Worm (Caenorhabditis elegans) whole organism, young adult: ENCODE measurements around the gene otpl-1.

Experiments used
- B0035.1 ChIP-seq: sonication (generic microtip); optimal IDR thresholded peaks from 2 replicates; lab custom pipeline; 2016; ENCODE audit warnings: missing genetic modification characterization, mild to moderate bottlenecking, missing compliant biosample characterization, missing genotype, missing genetic modification reagents
- B0336.3 ChIP-seq: fragments of 200-800 bp; sonication (Bioruptor generic); IDR thresholded peaks from 2 replicates; pipeline ENCODE4 v1.3.6; 2022; ENCODE audit warnings: missing genetic modification characterization, missing compliant biosample characterization
- F23B12.7 ChIP-seq: sonication (generic microtip); optimal IDR thresholded peaks from 2 replicates; lab custom pipeline; 2017; ENCODE audit warnings: missing genetic modification characterization, mild to moderate bottlenecking, missing compliant biosample characterization, antibody characterized with exemption, moderate library complexity; ENCODE audit not compliant: insufficient read depth
- F49E8.2 ChIP-seq: sonication (generic microtip); optimal IDR thresholded peaks from 3 replicates; lab custom pipeline; 2017; ENCODE audit warnings: missing genetic modification characterization, mild to moderate bottlenecking, missing compliant biosample characterization, antibody characterized with exemption, moderate library complexity; ENCODE audit not compliant: insufficient read depth
- F52B5.7 ChIP-seq: sonication (generic microtip); optimal IDR thresholded peaks from 2 replicates; lab custom pipeline; 2016; ENCODE audit warnings: mild to moderate bottlenecking, missing genetic modification characterization, missing compliant biosample characterization
- F57A8.1 ChIP-seq: fragments of 200-800 bp; sonication (Bioruptor generic); optimal IDR thresholded peaks from 2 replicates; lab custom pipeline; 2018; ENCODE audit warnings: mild to moderate bottlenecking, missing genetic modification characterization, moderate library complexity, missing compliant biosample characterization
- K11D2.4 ChIP-seq: fragments of 200-800 bp; sonication (Bioruptor generic); IDR thresholded peaks from 2 replicates; pipeline ENCODE4 v1.3.6; 2022; ENCODE audit warnings: missing genetic modification reagents, missing genetic modification characterization, missing compliant biosample characterization
- K12H6.12 ChIP-seq: fragments of 200-800 bp; sonication (Bioruptor generic); optimal IDR thresholded peaks from 2 replicates; lab custom pipeline; 2018; ENCODE audit warnings: mild to moderate bottlenecking, missing genetic modification characterization, missing compliant biosample characterization
- T07F8.4 ChIP-seq: sonication (generic microtip); optimal IDR thresholded peaks from 2 replicates; lab custom pipeline; 2016; ENCODE audit warnings: mild to moderate bottlenecking, missing genetic modification characterization, moderate library complexity, missing compliant biosample characterization
- Y95B8A.8 ChIP-seq: fragments of 200-800 bp; sonication (Bioruptor generic); IDR thresholded peaks from 2 replicates; pipeline ENCODE4 v1.3.6; 2022; ENCODE audit warnings: missing genetic modification reagents, missing genetic modification characterization, missing compliant biosample characterization
- ZK185.1 ChIP-seq: sonication (generic microtip); optimal IDR thresholded peaks from 2 replicates; lab custom pipeline; 2016; ENCODE audit warnings: mild to moderate bottlenecking, missing genetic modification characterization, missing compliant biosample characterization; ENCODE audit not compliant: poor library complexity, severe bottlenecking
- aptf-3 ChIP-seq: fragments of 200-800 bp; sonication (Bioruptor generic); IDR thresholded peaks from 2 replicates; pipeline ENCODE4 v1.3.6; 2022; ENCODE audit warnings: missing genetic modification characterization, missing compliant biosample characterization
- atf-7 ChIP-seq: sonication (generic microtip); optimal IDR thresholded peaks from 2 replicates; lab custom pipeline; 2017; ENCODE audit warnings: mild to moderate bottlenecking, missing genetic modification characterization, missing compliant biosample characterization
- attf-5 ChIP-seq: fragments of 200-800 bp; sonication (Bioruptor generic); optimal IDR thresholded peaks from 2 replicates; lab custom pipeline; 2018; ENCODE audit warnings: mild to moderate bottlenecking, missing genetic modification characterization, missing compliant biosample characterization
- bed-2 ChIP-seq: fragments of 200-800 bp; sonication (Bioruptor generic); IDR thresholded peaks from 2 replicates; pipeline ENCODE4 v1.3.6; 2022; ENCODE audit warnings: missing genetic modification reagents, missing genetic modification characterization, missing compliant biosample characterization
- ccch-3 ChIP-seq: fragments of 200-800 bp; sonication (Bioruptor generic); optimal IDR thresholded peaks from 2 replicates; lab custom pipeline; 2018; ENCODE audit warnings: mild to moderate bottlenecking, missing genetic modification characterization, missing compliant biosample characterization
- ceh-100 ChIP-seq: fragments of 200-800 bp; sonication (Bioruptor generic); IDR thresholded peaks from 2 replicates; pipeline ENCODE4 v1.3.6; 2022; ENCODE audit warnings: missing genetic modification reagents, missing genetic modification characterization, missing compliant biosample characterization
- die-1 ChIP-seq: sonication (generic microtip); optimal IDR thresholded peaks from 2 replicates; lab custom pipeline; 2016; ENCODE audit warnings: missing genotype, mild to moderate bottlenecking, missing genetic modification characterization, missing compliant biosample characterization
- dox-1 ChIP-seq: fragments of 200-800 bp; sonication (Bioruptor generic); IDR thresholded peaks from 2 replicates; pipeline ENCODE4 v1.3.6; 2022; ENCODE audit warnings: missing genetic modification reagents, missing genetic modification characterization, missing compliant biosample characterization
- egl-18 ChIP-seq: fragments of 200-800 bp; sonication (Bioruptor generic); IDR thresholded peaks from 2 replicates; pipeline ENCODE4 v1.3.6; 2022; ENCODE audit warnings: missing genetic modification reagents, missing genetic modification characterization, missing compliant biosample characterization
- egl-44 ChIP-seq: fragments of 200-800 bp; sonication (Bioruptor generic); IDR thresholded peaks from 2 replicates; pipeline ENCODE4 v1.3.6; 2022; ENCODE audit warnings: missing genetic modification reagents, missing genetic modification characterization, missing compliant biosample characterization
- egrh-3 ChIP-seq: fragments of 200-800 bp; sonication (Bioruptor generic); IDR thresholded peaks from 2 replicates; pipeline ENCODE4 v1.3.6; 2022; ENCODE audit warnings: missing genetic modification reagents, missing genetic modification characterization, missing compliant biosample characterization
- ekl-4 ChIP-seq: fragments of 200-800 bp; sonication (Bioruptor generic); IDR thresholded peaks from 2 replicates; pipeline ENCODE4 v1.3.6; 2022; ENCODE audit warnings: missing genetic modification reagents, missing genetic modification characterization, missing compliant biosample characterization
- gei-17 ChIP-seq: fragments of 200-800 bp; sonication (Bioruptor generic); optimal IDR thresholded peaks from 2 replicates; lab custom pipeline; 2018; ENCODE audit warnings: mild to moderate bottlenecking, missing genetic modification characterization, missing compliant biosample characterization
- hmg-1.2 ChIP-seq: fragments of 200-800 bp; sonication (Bioruptor generic); IDR thresholded peaks from 2 replicates; pipeline ENCODE4 v1.3.6; 2022; ENCODE audit warnings: missing genetic modification reagents, missing genetic modification characterization, missing compliant biosample characterization
- hrde-1 ChIP-seq: sonication (generic microtip); optimal IDR thresholded peaks from 2 replicates; lab custom pipeline; 2016; ENCODE audit warnings: missing genetic modification characterization, mild to moderate bottlenecking, missing compliant biosample characterization, moderate library complexity, missing genotype, missing genetic modification reagents, borderline replicate concordance
- hsf-1 ChIP-seq: fragments of 200-800 bp; sonication (Bioruptor generic); IDR thresholded peaks from 2 replicates; pipeline ENCODE4 v1.3.6; 2022; ENCODE audit warnings: missing genetic modification reagents, missing genetic modification characterization, missing compliant biosample characterization
- let-526 ChIP-seq: fragments of 200-800 bp; sonication (Bioruptor generic); IDR thresholded peaks from 2 replicates; pipeline ENCODE4 v1.3.6; 2022; ENCODE audit warnings: missing genetic modification reagents, missing genetic modification characterization, missing compliant biosample characterization
- let-607 ChIP-seq, 2 experiments: fragments of 200-800 bp in 1 of 2; sonication (Bioruptor generic) in 1 of 2; sonication (generic microtip) in 1 of 2; optimal IDR thresholded peaks; 2 replicates each; lab custom pipeline; 2016 to 2018; ENCODE audit warnings: mild to moderate bottlenecking in 2 of 2, missing compliant biosample characterization in 2 of 2, missing genetic modification characterization in 2 of 2, moderate library complexity in 2 of 2, missing genotype in 1 of 2
- lin-40 ChIP-seq: sonication (generic microtip); optimal IDR thresholded peaks from 2 replicates; lab custom pipeline; 2016; ENCODE audit warnings: missing genetic modification characterization, mild to moderate bottlenecking, missing compliant biosample characterization, missing genotype, missing genetic modification reagents
- lin-54 ChIP-seq: fragments of 200-800 bp; sonication (Bioruptor generic); optimal IDR thresholded peaks from 2 replicates; lab custom pipeline; 2018; ENCODE audit warnings: mild to moderate bottlenecking, missing genetic modification characterization, missing compliant biosample characterization
- lir-1 ChIP-seq: fragments of 200-800 bp; sonication (Bioruptor generic); conservative IDR thresholded peaks from 2 replicates; pipeline ENCODE4 v1.3.6; 2022; ENCODE audit warnings: missing genetic modification reagents, missing genetic modification characterization, missing compliant biosample characterization
- lsl-1 ChIP-seq: fragments of 200-800 bp; sonication (Bioruptor generic); optimal IDR thresholded peaks from 2 replicates; lab custom pipeline; 2018; ENCODE audit warnings: mild to moderate bottlenecking, missing genetic modification characterization, moderate library complexity, missing compliant biosample characterization
- madf-8 ChIP-seq: fragments of 200-800 bp; sonication (Bioruptor generic); conservative IDR thresholded peaks from 2 replicates; pipeline ENCODE4 v1.3.6; 2022; ENCODE audit warnings: missing genetic modification reagents, missing genetic modification characterization, missing compliant biosample characterization
- mel-28 ChIP-seq: sonication (generic microtip); optimal IDR thresholded peaks from 2 replicates; lab custom pipeline; 2016; ENCODE audit warnings: borderline replicate concordance, mild to moderate bottlenecking, missing genetic modification characterization, missing compliant biosample characterization
- mxl-1 ChIP-seq: sonication (generic microtip); optimal IDR thresholded peaks from 2 replicates; lab custom pipeline; 2016; ENCODE audit warnings: missing genetic modification characterization, missing compliant biosample characterization
- nfya-2 ChIP-seq: fragments of 200-800 bp; sonication (Bioruptor generic); IDR thresholded peaks from 2 replicates; pipeline ENCODE4 v1.3.6; 2022; ENCODE audit warnings: missing genetic modification reagents, missing genetic modification characterization, missing compliant biosample characterization
- nfyb-1 ChIP-seq: fragments of 200-800 bp; sonication (Bioruptor generic); IDR thresholded peaks from 2 replicates; pipeline ENCODE4 v1.3.6; 2022; ENCODE audit warnings: missing genetic modification reagents, missing genetic modification characterization, missing compliant biosample characterization
- nhr-80 ChIP-seq: sonication (generic microtip); optimal IDR thresholded peaks from 2 replicates; lab custom pipeline; 2016; ENCODE audit warnings: missing genetic modification characterization, missing compliant biosample characterization
- pbrm-1 ChIP-seq: fragments of 200-800 bp; sonication (Bioruptor generic); IDR thresholded peaks from 2 replicates; pipeline ENCODE4 v1.3.6; 2022; ENCODE audit warnings: missing genetic modification reagents, missing genetic modification characterization, missing compliant biosample characterization
- sea-2 ChIP-seq: fragments of 200-800 bp; sonication (Bioruptor generic); IDR thresholded peaks from 2 replicates; pipeline ENCODE4 v1.3.6; 2022; ENCODE audit warnings: missing genetic modification characterization, missing compliant biosample characterization
- snpc-3.4 ChIP-seq: sonication (generic microtip); optimal IDR thresholded peaks from 2 replicates; lab custom pipeline; 2017; ENCODE audit warnings: missing genetic modification characterization, mild to moderate bottlenecking, missing compliant biosample characterization, antibody characterized with exemption, moderate library complexity, missing genotype, missing genetic modification reagents
- zfh-2 ChIP-seq: fragments of 200-800 bp; sonication (Bioruptor generic); conservative IDR thresholded peaks from 2 replicates; pipeline ENCODE4 v1.3.6; 2022; ENCODE audit warnings: missing genetic modification reagents, missing genetic modification characterization, missing compliant biosample characterization
- zim-3 ChIP-seq: sonication (generic microtip); optimal IDR thresholded peaks from 2 replicates; lab custom pipeline; 2017; ENCODE audit warnings: mild to moderate bottlenecking, missing genetic modification characterization, moderate library complexity, missing compliant biosample characterization
- ztf-22 ChIP-seq: fragments of 200-800 bp; sonication (Bioruptor generic); optimal IDR thresholded peaks from 2 replicates; lab custom pipeline; 2018; ENCODE audit warnings: mild to moderate bottlenecking, missing genetic modification characterization, moderate library complexity, missing compliant biosample characterization
- ztf-25 ChIP-seq: fragments of 200-800 bp; sonication (Bioruptor generic); IDR thresholded peaks from 2 replicates; pipeline ENCODE4 v1.3.6; 2022; ENCODE audit warnings: missing genetic modification reagents, missing genetic modification characterization, missing compliant biosample characterization

Gene otpl-1

DNA sequence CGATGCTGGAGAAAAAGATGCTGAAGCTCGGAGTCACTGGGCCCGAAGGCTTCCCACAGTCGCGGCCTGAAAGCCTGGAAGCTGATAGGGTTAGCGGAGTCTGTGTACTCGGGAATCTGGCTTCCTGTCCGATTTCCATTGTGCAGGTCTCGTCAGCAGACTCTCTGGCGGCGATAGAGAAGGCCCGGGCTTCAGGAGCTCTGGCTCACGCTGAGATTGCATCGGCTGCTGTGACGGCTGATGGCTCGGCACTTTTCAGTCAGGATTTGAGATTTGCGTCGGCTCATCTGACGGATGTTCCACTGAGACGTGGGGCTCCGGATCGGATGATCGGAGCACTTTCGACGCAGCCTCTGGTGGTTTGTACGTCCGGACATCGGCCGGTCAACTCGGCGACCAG, 45.4 kb upstream of the otpl-1 start:
- TF ChIP-seq Y95B8A.8 (GFP tag; lab: Robert Waterston, UW), result no peak
- TF ChIP-seq ccch-3, result no peak
- TF ChIP-seq zfh-2 (GFP tag; lab: Robert Waterston, UW), result peak; percentile 58
- TF ChIP-seq egrh-3 (GFP tag; lab: Robert Waterston, UW), result peak; percentile 68; the same call in 1 of the 2 replicates

DNA sequence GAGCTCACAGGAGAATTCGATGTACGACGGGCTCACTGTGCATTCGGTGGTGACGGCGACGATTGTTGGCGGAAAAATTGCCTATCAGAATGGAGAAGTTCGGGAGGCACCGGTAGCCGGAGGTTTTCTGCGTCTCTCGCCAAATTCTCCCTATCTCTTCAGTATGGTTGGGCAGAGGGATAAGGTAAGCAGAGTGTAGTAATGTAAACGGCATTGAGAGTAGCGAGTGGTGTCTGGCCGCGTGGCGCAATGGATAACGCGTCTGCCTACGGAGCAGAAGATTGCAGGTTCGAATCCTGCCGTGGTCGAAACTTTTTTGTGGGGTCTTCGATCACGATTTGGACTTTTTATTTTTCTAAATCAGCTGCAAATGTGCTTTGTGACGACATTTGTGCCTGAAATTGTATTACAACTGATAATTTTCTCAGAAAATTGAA, 44.2 kb upstream of the otpl-1 start:
- peak; percentile 43 for TF ChIP-seq F23B12.7 (tag; lab: Kevin White, UChicago)
- no peak for TF ChIP-seq nfya-2
- TF ChIP-seq dox-1 (GFP tag; lab: Robert Waterston, UW), result peak; percentile 70
- TF ChIP-seq egl-44, result peak; percentile 64; the same call in 1 of the 2 replicates
- peak; percentile 58 for TF ChIP-seq lin-54 (GFP tag; lab: Kevin White, UChicago)
- peak; percentile 33 for TF ChIP-seq T07F8.4 (tag; lab: Kevin White, UChicago)
- no peak for TF ChIP-seq mel-28 (tag; lab: Kevin White, UChicago)
- TF ChIP-seq aptf-3, result no peak
- TF ChIP-seq hmg-1.2 (GFP tag; lab: Robert Waterston, UW), result peak; percentile 71
- no peak for TF ChIP-seq sea-2 (GFP tag; lab: Robert Waterston, UW)
- TF ChIP-seq nfyb-1, result peak; percentile 86
- TF ChIP-seq B0035.1 (tag; lab: Kevin White, UChicago), result no peak
- peak; percentile 24; the same call in 1 of the 2 replicates for TF ChIP-seq ekl-4
- TF ChIP-seq lin-40, result peak; percentile 51
- no peak for TF ChIP-seq nhr-80 (tag; lab: Kevin White, UChicago)
- TF ChIP-seq K11D2.4 (GFP tag; lab: Robert Waterston, UW), result 0 out of 2 replicates have a peak, but pooled peaks have one; percentile 28
- TF ChIP-seq pbrm-1, result peak; percentile 71
- 0 out of 2 replicates have a peak, but pooled peaks have one; percentile 20 for TF ChIP-seq B0336.3 (GFP tag; lab: Robert Waterston, UW)
- no peak for TF ChIP-seq atf-7
- 0 out of 2 replicates have a peak, but pooled peaks have one; percentile 10 for TF ChIP-seq madf-8 (GFP tag; lab: Robert Waterston, UW)
- TF ChIP-seq egl-18 (GFP tag; lab: Robert Waterston, UW), result no peak
- no peak for TF ChIP-seq ztf-22 (GFP tag; lab: Kevin White, UChicago)
- no peak for TF ChIP-seq gei-17 (GFP tag; lab: Kevin White, UChicago)
- 0 out of 2 replicates have a peak, but pooled peaks have one; percentile 6 for TF ChIP-seq bed-2 (GFP tag; lab: Robert Waterston, UW)
- TF ChIP-seq F52B5.7 (tag; lab: Kevin White, UChicago), result peak; percentile 40
- TF ChIP-seq K12H6.12 (tag; lab: Kevin White, UChicago), result peak; percentile 27
- TF ChIP-seq lsl-1 (GFP tag; lab: Kevin White, UChicago), result peak; percentile 25
- TF ChIP-seq hsf-1 (GFP tag; lab: Robert Waterston, UW), result no peak
- peak; percentile 57 for TF ChIP-seq zim-3 (tag; lab: Kevin White, UChicago)
- no peak for TF ChIP-seq let-607 (tag; optimal IDR thresholded peaks at IDR 0.05; lab: Kevin White, UChicago)
- peak; percentile 77 for TF ChIP-seq die-1 (tag; lab: Kevin White, UChicago)
- TF ChIP-seq attf-5, result peak; percentile 68
- peak; percentile 57 for TF ChIP-seq F57A8.1 (GFP tag; lab: Kevin White, UChicago)
- TF ChIP-seq lir-1 (GFP tag; lab: Robert Waterston, UW), result no peak
- TF ChIP-seq ztf-25 (GFP tag; lab: Robert Waterston, UW), result peak; percentile 68; the same call in 1 of the 2 replicates
- peak; percentile 79 for TF ChIP-seq ZK185.1 (tag; lab: Kevin White, UChicago)
- peak; percentile 45 for TF ChIP-seq mxl-1 (tag; lab: Kevin White, UChicago)
- TF ChIP-seq ceh-100 (GFP tag; lab: Robert Waterston, UW), result peak; percentile 45
- peak; percentile 59 for TF ChIP-seq F49E8.2 (tag; lab: Kevin White, UChicago)
- TF ChIP-seq snpc-3.4 (tag; lab: Kevin White, UChicago), result no peak
- TF ChIP-seq let-526, result no peak
- peak; percentile 48 for TF ChIP-seq hrde-1 (tag; lab: Kevin White, UChicago)
